Worm (Caenorhabditis elegans): ENCODE measurements around the gene vha-12.

The vha-12 gene

ce11 chrX:4222200-4222599, 31.3 kb downstream of the vha-12 start:
- TF ChIP-seq lin-11 (tag; optimal IDR thresholded peaks at IDR 0.05): no peak
- peak in 1 of 2 experiments; percentile 68 for TF ChIP-seq lsy-2 (tag; optimal IDR thresholded peaks at IDR 0.05)
- no peak for TF ChIP-seq nhr-77 (tag; optimal IDR thresholded peaks at IDR 0.05)
- TF ChIP-seq sma-3 (GFP tag; optimal IDR thresholded peaks at IDR 0.05): no peak
- TF ChIP-seq fos-1 (tag; optimal IDR thresholded peaks at IDR 0.05): peak; percentile 74
- no peak for TF ChIP-seq mab-5 (tag; optimal IDR thresholded peaks at IDR 0.05)
- TF ChIP-seq nhr-237 (tag; optimal IDR thresholded peaks at IDR 0.05): no peak
- no peak for TF ChIP-seq R02D3.7 (tag; optimal IDR thresholded peaks at IDR 0.05)
- peak; percentile 14 for TF ChIP-seq C34F6.9 (tag; optimal IDR thresholded peaks at IDR 0.05)
- TF ChIP-seq blmp-1 (tag; optimal IDR thresholded peaks at IDR 0.05; ENCODE audit: insufficient read depth): no peak
- TF ChIP-seq alr-1 (tag; optimal IDR thresholded peaks at IDR 0.05): no peak

ce11 chrX:4222779-4223387, 32.0 kb downstream of the vha-12 start:
- no peak for TF ChIP-seq ZK546.5 (tag; optimal IDR thresholded peaks at IDR 0.05)
- no peak for TF ChIP-seq alr-1 (tag; optimal IDR thresholded peaks at IDR 0.05)
- TF ChIP-seq ceh-16 (tag; optimal IDR thresholded peaks at IDR 0.05): peak; percentile 14
- no peak for TF ChIP-seq mbf-1 (tag; optimal IDR thresholded peaks at IDR 0.05)
- TF ChIP-seq elt-1 (tag; optimal IDR thresholded peaks at IDR 0.05): peak; percentile 44
- peak; percentile 82 for TF ChIP-seq mab-5 (tag; optimal IDR thresholded peaks at IDR 0.05)
- TF ChIP-seq egl-27 (tag; optimal IDR thresholded peaks at IDR 0.05): peak; percentile 84
- peak; percentile 48 for TF ChIP-seq lin-13 (GFP tag; optimal IDR thresholded peaks at IDR 0.05)
- TF ChIP-seq nhr-21 (tag; optimal IDR thresholded peaks at IDR 0.05): peak; percentile 91
- peak; percentile 97 for TF ChIP-seq F13H6.1 (tag; optimal IDR thresholded peaks at IDR 0.05)
- TF ChIP-seq nhr-10 (tag; optimal IDR thresholded peaks at IDR 0.05): peak; percentile 36
- TF ChIP-seq nhr-12 (tag; optimal IDR thresholded peaks at IDR 0.05): no peak
- TF ChIP-seq ztf-11 (tag; optimal IDR thresholded peaks at IDR 0.05): no peak
- peak; percentile 73 for TF ChIP-seq nhr-129 (tag; optimal IDR thresholded peaks at IDR 0.05)
- TF ChIP-seq unc-55 (GFP tag; optimal IDR thresholded peaks at IDR 0.05): peak; percentile 49
- TF ChIP-seq ceh-82 (tag; optimal IDR thresholded peaks at IDR 0.05): no peak
- TF ChIP-seq fos-1 (tag; optimal IDR thresholded peaks at IDR 0.05): no peak
- no peak for TF ChIP-seq dmd-4 (tag; optimal IDR thresholded peaks at IDR 0.05)
- TF ChIP-seq unc-39 (tag; optimal IDR thresholded peaks at IDR 0.05): no peak
- TF ChIP-seq sma-3 (GFP tag; optimal IDR thresholded peaks at IDR 0.05): peak; percentile 94
- TF ChIP-seq sma-9 (GFP tag; optimal IDR thresholded peaks at IDR 0.05): peak; percentile 83
- no peak for TF ChIP-seq sma-9 (tag; optimal IDR thresholded peaks at IDR 0.05)
- peak; percentile 80 for TF ChIP-seq ztf-4 (tag; optimal IDR thresholded peaks at IDR 0.05)
- no peak for TF ChIP-seq R02D3.7 (tag; optimal IDR thresholded peaks at IDR 0.05)
- peak; percentile 34 for TF ChIP-seq nhr-237 (tag; optimal IDR thresholded peaks at IDR 0.05)
- TF ChIP-seq zag-1 (tag; optimal IDR thresholded peaks at IDR 0.05): no peak
- TF ChIP-seq nhr-25 (tag; optimal IDR thresholded peaks at IDR 0.05): peak; percentile 77
- no peak for TF ChIP-seq elt-3 (tag; optimal IDR thresholded peaks at IDR 0.05)
- peak; percentile 44 to 66 for TF ChIP-seq mdl-1 (tag; optimal IDR thresholded peaks at IDR 0.05)
- peak; percentile 42 for TF ChIP-seq unc-62 (GFP tag; optimal IDR thresholded peaks at IDR 0.05)
- TF ChIP-seq lsy-2 (tag; optimal IDR thresholded peaks at IDR 0.05): peak; percentile 39 to 81
- TF ChIP-seq ama-1 (optimal IDR thresholded peaks at IDR 0.05): peak; percentile 63
- TF ChIP-seq crh-2 (tag; optimal IDR thresholded peaks at IDR 0.05): peak; percentile 76
- TF ChIP-seq nhr-6 (tag; optimal IDR thresholded peaks at IDR 0.05): peak; percentile 86
- TF ChIP-seq blmp-1 (tag; optimal IDR thresholded peaks at IDR 0.05; ENCODE audit: insufficient read depth): no peak
- TF ChIP-seq lin-11 (tag; optimal IDR thresholded peaks at IDR 0.05): peak; percentile 77
- TF ChIP-seq gmeb-1 (tag; optimal IDR thresholded peaks at IDR 0.05): peak; percentile 76
- no peak for TF ChIP-seq lin-39 (tag; optimal IDR thresholded peaks at IDR 0.05)
- TF ChIP-seq sem-4 (tag; optimal IDR thresholded peaks at IDR 0.05): peak; percentile 85
- no peak for TF ChIP-seq aly-2 (tag; optimal IDR thresholded peaks at IDR 0.05)
- TF ChIP-seq snpc-4 (tag; optimal IDR thresholded peaks at IDR 0.05): peak; percentile 39
- TF ChIP-seq C34F6.9 (tag; optimal IDR thresholded peaks at IDR 0.05): peak; percentile 62
- TF ChIP-seq nhr-77 (tag; optimal IDR thresholded peaks at IDR 0.05): no peak
- no peak for TF ChIP-seq nhr-11 (tag; optimal IDR thresholded peaks at IDR 0.05)
- TF ChIP-seq Y55F3AM.14 (GFP tag; optimal IDR thresholded peaks at IDR 0.05): peak; percentile 79
- no peak for TF ChIP-seq skn-1 (tag; optimal IDR thresholded peaks at IDR 0.05)
- no peak for TF ChIP-seq peb-1 (tag; optimal IDR thresholded peaks at IDR 0.05)

All from whole organism, L2 larva.